1 worm cellular context compared by ENCODE assay signal in genomic region chrIII:13296289-13296874, ce11.
TF ChIP-seq lines count a peak whose summit lies in the region.

Gene npp-18 (plus strand): TSS chrIII:13296853.

TF ChIP-seq in whole organism, L1 larva, 84 proteins besides CTCF, POLR2A, EP300 and RAD21 (continued from another document):
- peak; percentile 5 for TF ChIP-seq efl-3 (GFP tag; optimal IDR thresholded peaks at IDR 0.05; lab: Kevin White, UChicago)
- peak; percentile 86 to 89 for TF ChIP-seq lin-35 (GFP tag; optimal IDR thresholded peaks at IDR 0.05; lab: Kevin White, UChicago)
- peak; percentile 84 for TF ChIP-seq nhr-19 (GFP tag; conservative IDR thresholded peaks at IDR 0.05; lab: Robert Waterston, UW)
- TF ChIP-seq irx-1 (tag; optimal IDR thresholded peaks at IDR 0.05; lab: Kevin White, UChicago), result peak; percentile 72
- peak; percentile 74 to 87 for TF ChIP-seq efl-1 (optimal IDR thresholded peaks at IDR 0.05; lab: Kevin White, UChicago)
- peak; percentile 87 to 98 for TF ChIP-seq efl-1 (GFP tag; optimal IDR thresholded peaks at IDR 0.05 in 1 of 2; lab: Kevin White, UChicago)
- peak; percentile 28 for TF ChIP-seq nhr-237 (tag; optimal IDR thresholded peaks at IDR 0.05; lab: Kevin White, UChicago)
- peak; percentile 77 for TF ChIP-seq rnt-1 (tag; optimal IDR thresholded peaks at IDR 0.05; lab: Kevin White, UChicago)
- peak; percentile 52 for TF ChIP-seq skn-1 (tag; optimal IDR thresholded peaks at IDR 0.05; lab: Kevin White, UChicago)
- peak; percentile 69 for TF ChIP-seq tbx-2 (tag; optimal IDR thresholded peaks at IDR 0.05; lab: Kevin White, UChicago)
- TF ChIP-seq ztf-11 (tag; optimal IDR thresholded peaks at IDR 0.05; lab: Kevin White, UChicago), result peak in 1 of 2 experiments; percentile 34
- TF ChIP-seq snu-23 (GFP tag; optimal IDR thresholded peaks at IDR 0.05; lab: Kevin White, UChicago), result peak; percentile 82
- TF ChIP-seq dsc-1 (tag; optimal IDR thresholded peaks at IDR 0.05; lab: Kevin White, UChicago), result peak; percentile 70
- peak; percentile 76 for TF ChIP-seq isw-1 (GFP tag; IDR thresholded peaks at IDR 0.05; lab: Robert Waterston, UW)
- TF ChIP-seq zip-4 (GFP tag; optimal IDR thresholded peaks at IDR 0.05; lab: Kevin White, UChicago), result peak; percentile 32
- TF ChIP-seq dpl-1 (GFP tag; optimal IDR thresholded peaks at IDR 0.05; lab: Kevin White, UChicago), result peak; percentile 77 to 89 (median 85)
- peak; percentile 84 for TF ChIP-seq nhr-47 (tag; optimal IDR thresholded peaks at IDR 0.05; lab: Kevin White, UChicago)
- peak; percentile 81 for TF ChIP-seq ceh-88 (GFP tag; IDR thresholded peaks at IDR 0.05; lab: Robert Waterston, UW)
- peak; percentile 68 for TF ChIP-seq nhr-20 (tag; optimal IDR thresholded peaks at IDR 0.05; lab: Kevin White, UChicago)
- 0 out of 2 replicates have a peak, but pooled peaks have one; percentile 55 for TF ChIP-seq mab-9 (GFP tag; IDR thresholded peaks at IDR 0.05; lab: Robert Waterston, UW)
- TF ChIP-seq blmp-1 (tag; optimal IDR thresholded peaks at IDR 0.05; lab: Kevin White, UChicago), result peak; percentile 33
- peak; percentile 65 for TF ChIP-seq nhr-90 (tag; optimal IDR thresholded peaks at IDR 0.05; lab: Kevin White, UChicago; ENCODE audit: poor library complexity)
- peak; percentile 38 for TF ChIP-seq snpc-4 (tag; optimal IDR thresholded peaks at IDR 0.05; lab: Kevin White, UChicago)
- TF ChIP-seq unc-98 (GFP tag; IDR thresholded peaks at IDR 0.05; lab: Robert Waterston, UW), result peak; percentile 41; the same call in 1 of the 2 replicates
- TF ChIP-seq lin-14 (GFP tag; optimal IDR thresholded peaks at IDR 0.05; lab: Kevin White, UChicago), result peak; percentile 64
- TF ChIP-seq mdl-1 (tag; optimal IDR thresholded peaks at IDR 0.05; lab: Kevin White, UChicago), result peak in 1 of 2 experiments; percentile 28
